Fruit fly (Drosophila melanogaster): ENCODE data around the gene CG5196.

The CG5196 gene

dm6 chr3R:12405134-12405533, 3.0 kb upstream of the CG5196 start:
- TF ChIP-seq Dif (GFP tag; optimal IDR thresholded peaks at IDR 0.05; ENCODE audit: partially characterized antibody) (no peak), Abd-B (GFP tag; optimal IDR thresholded peaks at IDR 0.05) (no peak), dmrt93B (GFP tag; optimal IDR thresholded peaks at IDR 0.05) (no peak), CrebA (GFP tag; optimal IDR thresholded peaks at IDR 0.05; ENCODE audit: borderline replicate concordance) (no peak), jim (GFP tag; optimal IDR thresholded peaks at IDR 0.05) (no peak), Sp1 (GFP tag; optimal IDR thresholded peaks at IDR 0.05) (no peak), CG9705 (GFP tag; optimal IDR thresholded peaks at IDR 0.05) (no peak), lola (GFP tag; optimal IDR thresholded peaks at IDR 0.05) (no peak), CG32264 (GFP tag; optimal IDR thresholded peaks at IDR 0.05) (no peak)

- TF ChIP-seq usp (GFP tag; optimal IDR thresholded peaks at IDR 0.05) (no peak), sage (GFP tag; optimal IDR thresholded peaks at IDR 0.05) (no peak), dsf (GFP tag; optimal IDR thresholded peaks at IDR 0.05; ENCODE audit: borderline replicate concordance) (no peak), Myc (optimal IDR thresholded peaks at IDR 0.05) (no peak), sv (GFP tag; optimal IDR thresholded peaks at IDR 0.05) (no peak), CG32264 (GFP tag; optimal IDR thresholded peaks at IDR 0.05) (no peak), Sp1 (GFP tag; optimal IDR thresholded peaks at IDR 0.05) (no peak), N (GFP tag; optimal IDR thresholded peaks at IDR 0.05) (no peak), pan (optimal IDR thresholded peaks at IDR 0.05) (no peak), psq (GFP tag; optimal IDR thresholded peaks at IDR 0.05) (no peak), Vsx2 (GFP tag; optimal IDR thresholded peaks at IDR 0.05; ENCODE audit: partially characterized antibody) (no peak), rgr (GFP tag; optimal IDR thresholded peaks at IDR 0.05) (no peak), tai (GFP tag; optimal IDR thresholded peaks at IDR 0.05) (no peak), br (GFP tag; optimal IDR thresholded peaks at IDR 0.05) (no peak), Mio (GFP tag; optimal IDR thresholded peaks at IDR 0.05) (no peak), jim (GFP tag; optimal IDR thresholded peaks at IDR 0.05) (no peak), foxo (GFP tag; optimal IDR thresholded peaks at IDR 0.05) (no peak), CG9705 (GFP tag; optimal IDR thresholded peaks at IDR 0.05) (no peak), OdsH (GFP tag; optimal IDR thresholded peaks at IDR 0.05) (no peak)
Measured at dm6 chr3R:12405928-12406234, 2.2 kb upstream of the CG5196 start, which contains the start of gene Cyp9f2. Gene Cyp9f2 (minus strand): TSS chr3R:12406028.

- peak in 1 of 2 experiments; percentile 67 for TF ChIP-seq foxo (GFP tag; optimal IDR thresholded peaks at IDR 0.05)
- peak; percentile 54 for TF ChIP-seq psq (GFP tag; optimal IDR thresholded peaks at IDR 0.05)
- peak; percentile 52 for TF ChIP-seq br (GFP tag; optimal IDR thresholded peaks at IDR 0.05)
- TF ChIP-seq fru (GFP tag; optimal IDR thresholded peaks at IDR 0.05): peak; percentile 82
- TF ChIP-seq Jra (GFP tag; optimal IDR thresholded peaks at IDR 0.05): no peak
- peak; percentile 58 for TF ChIP-seq Sp1 (GFP tag; optimal IDR thresholded peaks at IDR 0.05)
- no peak for TF ChIP-seq CrebA (GFP tag; optimal IDR thresholded peaks at IDR 0.05; ENCODE audit: borderline replicate concordance)
- peak; percentile 48 for TF ChIP-seq woc (GFP tag; optimal IDR thresholded peaks at IDR 0.05)
- TF ChIP-seq ey (GFP tag; optimal IDR thresholded peaks at IDR 0.05): peak; percentile 43
- TF ChIP-seq CG9705 (GFP tag; optimal IDR thresholded peaks at IDR 0.05): peak; percentile 14
- TF ChIP-seq OdsH (GFP tag; optimal IDR thresholded peaks at IDR 0.05): peak; percentile 53
- no peak for TF ChIP-seq Rel (GFP tag; optimal IDR thresholded peaks at IDR 0.05)
- peak; percentile 5 for TF ChIP-seq Rel (tag; optimal IDR thresholded peaks at IDR 0.05)
- TF ChIP-seq h (GFP tag; optimal IDR thresholded peaks at IDR 0.05): peak; percentile 58
- peak; percentile 45 for TF ChIP-seq HLH106 (tag; optimal IDR thresholded peaks at IDR 0.05)
- TF ChIP-seq jim (GFP tag; optimal IDR thresholded peaks at IDR 0.05): no peak
- peak; percentile 69 for TF ChIP-seq rgr (GFP tag; optimal IDR thresholded peaks at IDR 0.05)
Measured at dm6 chr3R:12406235-12407196, 1.6 kb upstream of the CG5196 start, which contains the start of gene CG5167. Gene CG5167 (plus strand): TSS chr3R:12406532.

dm6 chr3R:12411449-12411848, 3.3 kb downstream of the CG5196 start:
- TF ChIP-seq Dif (GFP tag; optimal IDR thresholded peaks at IDR 0.05; ENCODE audit: partially characterized antibody): no peak
- no peak for TF ChIP-seq CG9705 (GFP tag; optimal IDR thresholded peaks at IDR 0.05)
- TF ChIP-seq Rel (GFP tag; optimal IDR thresholded peaks at IDR 0.05): no peak
- TF ChIP-seq Rel (tag; optimal IDR thresholded peaks at IDR 0.05): no peak
- no peak for TF ChIP-seq HLH106 (tag; optimal IDR thresholded peaks at IDR 0.05)
- no peak for TF ChIP-seq Vsx2 (GFP tag; optimal IDR thresholded peaks at IDR 0.05; ENCODE audit: partially characterized antibody)
- no peak for TF ChIP-seq tai (GFP tag; optimal IDR thresholded peaks at IDR 0.05)
- no peak for TF ChIP-seq lola (GFP tag; optimal IDR thresholded peaks at IDR 0.05)
- TF ChIP-seq Abd-B (GFP tag; optimal IDR thresholded peaks at IDR 0.05): no peak
